Fruit fly (Drosophila melanogaster) whole organism, larva: ENCODE data around the gene CG7492.

ENCODE experiments used
- noc ChIP-seq: fragments of 200-800 bp; sonication (Bioruptor generic); optimal IDR thresholded peaks from 3 replicates; lab custom pipeline; 2019; ENCODE audit warnings: missing biosample characterization, mild to moderate bottlenecking, missing genetic modification characterization, moderate library complexity

CG7492 gene

DNA sequence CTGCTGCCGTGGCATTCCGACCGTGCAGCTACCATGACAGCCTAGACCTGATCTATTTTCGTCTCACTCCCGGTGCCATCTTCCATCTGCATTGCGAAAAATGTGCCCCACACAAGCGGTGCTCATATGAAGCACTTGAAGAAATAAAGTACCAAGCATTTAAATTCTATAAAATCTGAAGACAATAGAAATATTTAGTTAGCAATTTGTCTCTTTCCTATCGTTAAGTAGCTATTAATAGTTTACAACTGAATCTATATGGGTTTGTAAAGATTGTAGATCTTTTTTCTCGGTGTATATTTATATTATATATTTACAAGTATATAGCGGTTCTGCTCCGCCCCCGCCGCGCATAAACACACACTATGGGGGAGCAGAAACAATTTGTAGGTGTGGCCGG, 43.3 kb downstream of the CG7492 start:
- no peak for TF ChIP-seq noc (tag; lab: Kevin White, UChicago)

DNA sequence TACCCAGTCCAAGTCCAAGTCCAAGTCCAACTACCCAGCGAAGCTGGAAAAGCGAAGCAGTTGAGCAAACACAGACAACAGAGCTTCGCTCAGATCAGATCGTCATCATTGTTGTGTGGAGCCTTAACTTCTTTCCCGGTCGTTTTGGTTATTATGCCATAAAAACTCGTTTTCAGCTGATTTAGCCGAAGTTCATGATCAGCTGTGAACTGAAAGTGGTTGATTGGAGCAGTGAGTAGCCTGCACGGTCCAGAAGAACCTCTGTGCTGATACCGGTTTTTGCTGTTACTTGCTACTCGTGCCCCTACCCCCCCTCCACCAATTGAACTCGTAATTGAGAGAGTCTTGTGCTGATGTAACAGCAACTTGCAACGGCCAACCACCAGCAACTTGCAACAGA, 44.0 kb downstream of the CG7492 start:
- no peak for TF ChIP-seq noc (tag; lab: Kevin White, UChicago)

dm6 chr3L:7606336-7607001, 48.1 kb downstream of the CG7492 start:
- no peak for TF ChIP-seq noc (tag; lab: Kevin White, UChicago)

- TF ChIP-seq noc (tag; lab: Kevin White, UChicago), result no peak
Measured at dm6 chr3L:7604863-7605262, 49.7 kb downstream of the CG7492 start.

- TF ChIP-seq noc (tag; lab: Kevin White, UChicago), result no peak
Measured at dm6 chr3L:7603397-7603796, 51.2 kb downstream of the CG7492 start.
